Worm (Caenorhabditis elegans): Measurements from ENCODE around the gene nhr-257.

Gene nhr-257

DNA sequence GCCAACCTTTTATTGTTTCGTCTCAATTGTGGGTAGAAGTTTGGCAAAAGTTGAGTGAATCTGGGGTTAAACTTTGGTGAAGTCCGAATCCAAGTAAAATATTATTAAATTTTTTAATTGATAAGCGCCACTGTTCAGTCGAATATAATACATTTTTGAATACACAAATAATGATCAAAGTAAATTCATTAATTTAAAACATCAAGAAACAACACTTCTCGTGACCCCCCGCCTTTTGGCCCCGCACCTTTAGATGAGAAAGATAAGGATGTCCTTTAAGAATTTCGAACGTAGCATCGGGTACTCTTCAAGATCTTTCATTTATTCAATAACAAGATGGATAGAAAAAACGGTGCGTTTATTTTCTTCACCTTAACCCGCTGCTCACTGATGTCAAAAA, at the start of gene nhr-257:
nhr-257 (plus strand) TSS at position 301 of the 400 bp plus-strand sequence.
- TF ChIP-seq fkh-10 (GFP tag; optimal IDR thresholded peaks at IDR 0.05) (no peak), daf-12 (tag; optimal IDR thresholded peaks at IDR 0.05) (no peak), snpc-4 (tag; optimal IDR thresholded peaks at IDR 0.05) (no peak), pha-4 (tag; optimal IDR thresholded peaks at IDR 0.05) (no peak), ceh-28 (tag; optimal IDR thresholded peaks at IDR 0.05) (no peak), ceh-9 (tag; optimal IDR thresholded peaks at IDR 0.05) (no peak), lin-39 (tag; optimal IDR thresholded peaks at IDR 0.05) (no peak)

DNA sequence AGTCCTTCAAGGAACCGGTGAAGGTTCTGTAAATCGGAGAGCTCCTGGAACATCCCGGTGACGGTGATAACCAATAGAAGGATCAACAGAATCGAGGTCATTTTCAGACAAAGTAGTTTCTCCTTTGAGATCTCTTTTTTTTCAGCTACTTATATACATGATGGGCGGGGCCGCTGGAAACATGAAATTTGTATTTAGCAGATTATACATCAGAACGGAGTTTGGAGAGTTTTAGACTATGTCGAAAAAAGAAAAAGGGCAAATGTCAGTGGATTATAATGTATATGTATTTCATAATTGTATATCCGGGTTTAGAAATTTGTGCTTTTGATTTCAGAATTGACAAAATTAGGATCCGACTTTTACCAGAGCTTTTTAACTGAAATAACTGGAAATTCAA, 49.5 kb upstream of the nhr-257 start, which contains the start of gene ins-32:
ins-32 (minus strand) TSS at position 101 of the 400 bp plus-strand sequence.
- TF ChIP-seq unc-39 (tag; optimal IDR thresholded peaks at IDR 0.05) = no peak
- no peak for TF ChIP-seq nhr-23 (tag; optimal IDR thresholded peaks at IDR 0.05)
- TF ChIP-seq nhr-43 (tag; optimal IDR thresholded peaks at IDR 0.05; ENCODE audit: poor library complexity, severe bottlenecking) = no peak
- no peak for TF ChIP-seq R02D3.7 (tag; optimal IDR thresholded peaks at IDR 0.05)
- no peak for TF ChIP-seq ceh-82 (tag; optimal IDR thresholded peaks at IDR 0.05)
- no peak for TF ChIP-seq jun-1 (tag; optimal IDR thresholded peaks at IDR 0.05)
- TF ChIP-seq ztf-11 (tag; optimal IDR thresholded peaks at IDR 0.05) = no peak
- TF ChIP-seq fkh-10 (GFP tag; optimal IDR thresholded peaks at IDR 0.05) = no peak
- no peak for TF ChIP-seq sea-2 (GFP tag; optimal IDR thresholded peaks at IDR 0.05)

- TF ChIP-seq pqm-1 (tag; optimal IDR thresholded peaks at IDR 0.05) (no peak), unc-62 (GFP tag; optimal IDR thresholded peaks at IDR 0.05) (no peak), nhr-67 (tag; optimal IDR thresholded peaks at IDR 0.05) (no peak)
Measured at ce11 chrII:3805518-3805917, 47.2 kb upstream of the nhr-257 start.

DNA sequence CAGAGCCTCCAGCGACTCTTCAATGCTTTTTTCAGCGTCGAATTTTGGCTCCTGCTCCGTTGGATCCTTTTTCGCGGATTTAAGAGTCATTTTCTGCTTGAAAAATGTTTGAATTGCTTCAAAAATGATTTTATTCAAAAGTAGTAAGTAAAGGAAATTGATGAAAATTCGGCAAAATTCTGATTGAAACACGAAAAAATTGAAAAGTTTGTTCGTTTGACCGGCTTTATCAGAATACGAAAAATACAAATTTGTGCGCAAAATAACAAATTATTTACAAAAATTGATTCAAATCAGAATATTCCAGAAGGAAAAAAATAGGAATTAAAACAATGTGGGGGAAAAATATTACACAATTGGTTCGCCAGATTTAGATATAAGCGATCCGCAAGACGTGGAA, 45.8 kb upstream of the nhr-257 start, which contains the start of gene F54D10.4:
F54D10.4 (minus strand) TSS at position 101 of the 400 bp plus-strand sequence.
- TF ChIP-seq nhr-25 (tag; optimal IDR thresholded peaks at IDR 0.05) (no peak), jun-1 (tag; optimal IDR thresholded peaks at IDR 0.05) (no peak), sea-2 (GFP tag; optimal IDR thresholded peaks at IDR 0.05) (no peak), ama-1 (optimal IDR thresholded peaks at IDR 0.05) (no peak)

- peak; percentile 89 for TF ChIP-seq nfya-1 (tag; optimal IDR thresholded peaks at IDR 0.05; ENCODE audit: insufficient read depth)
- peak; percentile 14 for TF ChIP-seq skn-1 (tag; optimal IDR thresholded peaks at IDR 0.05)
- peak; percentile 71 for TF ChIP-seq nhr-43 (tag; optimal IDR thresholded peaks at IDR 0.05; ENCODE audit: poor library complexity, severe bottlenecking)
- peak; percentile 63 for TF ChIP-seq elt-2 (tag; optimal IDR thresholded peaks at IDR 0.05)
- peak; percentile 30 for TF ChIP-seq egl-5 (tag; optimal IDR thresholded peaks at IDR 0.05)
- no peak for TF ChIP-seq daf-12 (tag; optimal IDR thresholded peaks at IDR 0.05)
- no peak for TF ChIP-seq ceh-82 (tag; optimal IDR thresholded peaks at IDR 0.05)
- TF ChIP-seq tbx-2 (tag; optimal IDR thresholded peaks at IDR 0.05) = no peak
- TF ChIP-seq pqm-1 (tag; optimal IDR thresholded peaks at IDR 0.05) = peak; percentile 38
- no peak for TF ChIP-seq unc-39 (tag; optimal IDR thresholded peaks at IDR 0.05)
- peak; percentile 66 for TF ChIP-seq nhr-23 (tag; optimal IDR thresholded peaks at IDR 0.05)
- no peak for TF ChIP-seq ZK546.5 (tag; optimal IDR thresholded peaks at IDR 0.05)
- no peak for TF ChIP-seq ceh-28 (tag; optimal IDR thresholded peaks at IDR 0.05)
- TF ChIP-seq lin-15B (tag; optimal IDR thresholded peaks at IDR 0.05) = peak; percentile 71
- no peak for TF ChIP-seq aly-2 (tag; optimal IDR thresholded peaks at IDR 0.05)
- no peak for TF ChIP-seq nhr-77 (tag; optimal IDR thresholded peaks at IDR 0.05)
- peak; percentile 99 for TF ChIP-seq R02D3.7 (tag; optimal IDR thresholded peaks at IDR 0.05)
- TF ChIP-seq nhr-25 (tag; optimal IDR thresholded peaks at IDR 0.05) = peak; percentile 4
- no peak for TF ChIP-seq zag-1 (tag; optimal IDR thresholded peaks at IDR 0.05)
- peak; percentile 64 for TF ChIP-seq lin-39 (tag; optimal IDR thresholded peaks at IDR 0.05)
- TF ChIP-seq ceh-9 (tag; optimal IDR thresholded peaks at IDR 0.05) = no peak
- TF ChIP-seq ztf-11 (tag; optimal IDR thresholded peaks at IDR 0.05) = no peak
- TF ChIP-seq unc-62 (GFP tag; optimal IDR thresholded peaks at IDR 0.05) = no peak
Measured at ce11 chrII:3808104-3808503, 44.6 kb upstream of the nhr-257 start, which contains the start of gene F54D10.5. Gene F54D10.5 (minus strand): TSS chrII:3808177.

DNA sequence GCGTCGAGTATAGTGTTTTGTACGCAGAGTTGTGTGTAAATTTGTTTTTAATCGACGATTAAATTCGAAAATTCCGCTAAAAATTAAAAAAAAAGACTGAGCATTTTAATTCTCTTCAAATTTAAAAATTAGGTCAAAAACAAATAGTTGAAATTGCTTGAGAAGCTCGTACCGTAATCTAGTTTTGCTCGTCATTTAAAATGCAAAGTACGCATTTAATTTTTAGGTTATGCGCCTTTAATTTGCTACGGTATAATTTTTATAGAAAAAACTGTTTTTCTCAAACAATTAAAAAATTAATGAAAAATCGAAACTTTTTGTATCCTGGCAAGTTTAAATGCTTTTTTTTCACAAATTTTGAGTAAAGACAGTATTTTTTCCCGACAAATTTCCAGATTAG, 44.1 kb upstream of the nhr-257 start:
- TF ChIP-seq eor-1 (tag; optimal IDR thresholded peaks at IDR 0.05) (no peak), tbx-2 (tag; optimal IDR thresholded peaks at IDR 0.05) (no peak), unc-39 (tag; optimal IDR thresholded peaks at IDR 0.05) (no peak), ceh-9 (tag; optimal IDR thresholded peaks at IDR 0.05) (no peak), hmg-11 (tag; optimal IDR thresholded peaks at IDR 0.05) (no peak), ceh-82 (tag; optimal IDR thresholded peaks at IDR 0.05) (no peak), fkh-2 (tag; optimal IDR thresholded peaks at IDR 0.05) (no peak), fkh-10 (GFP tag; optimal IDR thresholded peaks at IDR 0.05) (no peak), elt-3 (tag; optimal IDR thresholded peaks at IDR 0.05) (no peak)

Measured in whole organism, L3 larva.